Worm (Caenorhabditis elegans): ENCODE data around the gene tag-131.

The tag-131 gene

DNA sequence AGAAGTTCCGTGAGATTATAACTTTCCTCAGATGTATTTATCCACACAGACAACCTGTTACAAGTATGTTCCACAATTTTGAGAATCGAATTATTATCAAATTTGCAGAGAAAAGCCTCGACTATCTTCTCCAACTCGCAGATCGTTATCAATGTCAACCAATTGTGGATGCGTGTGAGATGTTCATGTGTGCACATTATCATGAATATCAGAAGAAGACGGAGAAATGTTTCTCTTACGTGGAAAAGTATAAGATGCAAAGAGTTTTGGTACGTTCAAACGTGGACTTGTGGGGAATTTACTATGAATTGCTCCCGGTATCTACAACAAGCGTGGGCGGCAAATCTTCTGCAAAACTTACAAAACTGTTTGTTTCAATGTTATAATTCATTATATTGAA, 46.4 kb upstream of the tag-131 start:
- TF ChIP-seq egl-27 (tag; optimal IDR thresholded peaks at IDR 0.05) (no peak), ceh-9 (tag; optimal IDR thresholded peaks at IDR 0.05) (no peak), mml-1 (tag; optimal IDR thresholded peaks at IDR 0.05) (no peak), nhr-11 (tag; optimal IDR thresholded peaks at IDR 0.05) (no peak), ztf-4 (tag; optimal IDR thresholded peaks at IDR 0.05) (no peak), R02D3.7 (tag; optimal IDR thresholded peaks at IDR 0.05) (no peak), nhr-23 (tag; optimal IDR thresholded peaks at IDR 0.05) (no peak), elt-2 (tag; optimal IDR thresholded peaks at IDR 0.05) (no peak), ceh-82 (tag; optimal IDR thresholded peaks at IDR 0.05) (no peak)

DNA sequence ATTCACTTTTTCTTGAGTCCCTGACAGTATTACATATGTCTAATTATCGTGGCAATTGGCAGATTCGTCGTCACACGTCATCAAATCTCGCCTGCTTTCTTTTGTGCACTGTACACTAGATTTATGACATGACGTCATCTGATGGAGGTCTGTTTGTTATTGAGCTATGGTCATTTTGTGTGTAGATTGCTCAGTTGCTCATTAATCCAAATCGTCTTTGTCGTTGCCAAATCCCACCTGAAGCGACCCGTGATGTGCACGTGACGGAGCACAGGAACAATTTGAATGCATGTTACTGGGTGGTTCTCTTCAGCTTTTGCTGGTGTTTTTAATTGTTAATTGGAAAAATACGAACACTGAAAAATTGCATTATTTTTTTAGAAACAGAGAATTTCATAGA, 44.6 kb upstream of the tag-131 start:
- peak; percentile 43 for TF ChIP-seq mml-1 (tag; optimal IDR thresholded peaks at IDR 0.05)
- no peak for TF ChIP-seq jun-1 (tag; optimal IDR thresholded peaks at IDR 0.05)
- TF ChIP-seq nhr-77 (tag; optimal IDR thresholded peaks at IDR 0.05): no peak
- no peak for TF ChIP-seq aly-2 (tag; optimal IDR thresholded peaks at IDR 0.05)
- TF ChIP-seq sea-2 (GFP tag; optimal IDR thresholded peaks at IDR 0.05): no peak
- TF ChIP-seq ceh-16 (tag; optimal IDR thresholded peaks at IDR 0.05): no peak
- no peak for TF ChIP-seq nhr-28 (tag; optimal IDR thresholded peaks at IDR 0.05)

DNA sequence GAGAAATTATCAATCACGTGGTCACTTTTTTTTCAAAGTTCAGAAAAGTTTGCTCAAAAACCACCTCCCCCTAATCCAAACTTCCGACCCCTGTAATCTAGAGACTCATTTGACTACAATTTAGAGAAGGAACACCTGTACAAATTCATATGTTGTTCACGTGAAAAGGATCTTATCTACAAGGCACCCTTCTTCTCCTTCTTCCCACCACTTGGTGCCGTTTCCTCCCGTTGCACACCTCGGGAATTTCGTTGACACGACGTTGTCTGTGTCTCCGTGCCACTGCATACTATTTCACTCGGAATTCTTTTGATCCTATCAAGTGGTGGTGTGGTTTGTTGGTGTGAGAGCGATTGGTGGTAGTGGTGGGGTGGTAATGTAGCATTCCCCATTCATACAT, 43.0 kb upstream of the tag-131 start:
- TF ChIP-seq mml-1 (tag; optimal IDR thresholded peaks at IDR 0.05) (peak; percentile 27), snpc-4 (tag; optimal IDR thresholded peaks at IDR 0.05) (no peak), lsy-12 (tag; optimal IDR thresholded peaks at IDR 0.05) (no peak), aly-2 (tag; optimal IDR thresholded peaks at IDR 0.05) (no peak)

DNA sequence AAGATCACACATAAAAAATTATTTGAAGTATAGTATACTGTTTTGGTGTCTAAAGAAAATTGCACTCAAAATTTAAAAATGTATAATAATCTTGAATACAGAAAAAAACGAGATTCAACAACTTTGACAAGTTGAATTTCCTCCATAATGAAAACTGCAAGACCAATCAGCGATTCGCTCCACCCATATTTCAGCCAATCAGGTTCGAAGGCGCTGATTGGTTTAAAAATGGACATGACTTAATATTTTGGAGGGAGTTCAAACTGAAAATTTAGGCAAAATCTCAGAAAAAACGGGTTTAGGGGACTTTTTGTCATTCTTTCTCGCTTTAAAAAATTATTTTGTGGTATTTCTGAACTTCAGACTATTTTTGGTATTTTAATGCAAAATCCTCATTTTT, 41.8 kb upstream of the tag-131 start:
- TF ChIP-seq aly-2 (tag; optimal IDR thresholded peaks at IDR 0.05) (no peak), lin-15B (tag; optimal IDR thresholded peaks at IDR 0.05) (peak; percentile 17), nfya-1 (tag; optimal IDR thresholded peaks at IDR 0.05; ENCODE audit: insufficient read depth) (peak; percentile 98)

DNA sequence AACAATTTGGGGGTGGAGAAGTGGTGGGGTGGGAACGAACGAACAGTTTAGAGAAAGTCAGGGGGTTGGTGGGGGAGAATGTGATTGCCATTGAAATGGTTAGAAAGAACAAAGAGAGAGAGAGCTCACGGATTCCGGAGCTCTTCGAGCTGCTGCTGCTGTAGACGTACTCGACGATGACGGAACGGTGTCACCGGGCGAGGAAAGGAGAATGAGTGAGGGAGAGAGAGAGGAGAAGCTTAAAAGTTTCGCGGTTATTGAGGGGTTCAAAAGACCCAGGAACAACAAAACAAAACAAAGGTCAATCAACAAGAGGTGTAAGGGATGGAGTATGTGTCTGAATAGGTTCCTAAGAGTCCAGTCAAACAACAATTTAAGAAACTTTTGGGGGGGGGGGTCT, 41.2 kb upstream of the tag-131 start:
- TF ChIP-seq zag-1 (tag; optimal IDR thresholded peaks at IDR 0.05) (no peak), aly-2 (tag; optimal IDR thresholded peaks at IDR 0.05) (no peak), egl-27 (tag; optimal IDR thresholded peaks at IDR 0.05) (no peak), nhr-237 (tag; optimal IDR thresholded peaks at IDR 0.05) (no peak), jun-1 (tag; optimal IDR thresholded peaks at IDR 0.05) (no peak), fkh-2 (tag; optimal IDR thresholded peaks at IDR 0.05) (no peak), nhr-67 (tag; optimal IDR thresholded peaks at IDR 0.05) (no peak), fos-1 (tag; optimal IDR thresholded peaks at IDR 0.05) (no peak), nhr-28 (tag; optimal IDR thresholded peaks at IDR 0.05) (no peak), daf-12 (tag; optimal IDR thresholded peaks at IDR 0.05) (no peak), nhr-25 (tag; optimal IDR thresholded peaks at IDR 0.05) (no peak), nhr-11 (tag; optimal IDR thresholded peaks at IDR 0.05) (no peak), ceh-82 (tag; optimal IDR thresholded peaks at IDR 0.05) (no peak), R02D3.7 (tag; optimal IDR thresholded peaks at IDR 0.05) (no peak), mdl-1 (tag; optimal IDR thresholded peaks at IDR 0.05) (no peak), elt-1 (tag; optimal IDR thresholded peaks at IDR 0.05) (no peak), lin-39 (tag; optimal IDR thresholded peaks at IDR 0.05) (no peak)

DNA sequence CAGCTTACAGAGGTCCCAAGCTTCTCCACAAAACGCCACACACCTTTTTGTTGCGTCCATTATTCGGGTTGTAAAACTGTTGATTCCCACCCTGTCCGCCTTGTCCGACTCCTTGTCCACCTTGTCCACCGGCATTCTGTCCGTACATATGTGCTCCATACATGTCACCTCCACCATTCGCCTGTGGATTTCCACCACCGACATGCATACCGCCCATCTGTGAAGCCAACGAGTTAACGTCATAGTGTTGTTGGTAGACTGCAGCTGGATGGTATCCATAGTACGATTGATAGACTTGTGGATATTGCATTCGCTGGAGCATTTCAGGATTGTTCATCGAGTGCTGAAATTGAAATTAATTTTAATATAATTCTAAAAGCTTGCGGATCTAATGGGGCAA, 39.7 kb upstream of the tag-131 start:
- TF ChIP-seq nhr-77 (tag; optimal IDR thresholded peaks at IDR 0.05) (no peak), R02D3.7 (tag; optimal IDR thresholded peaks at IDR 0.05) (no peak), ceh-16 (tag; optimal IDR thresholded peaks at IDR 0.05) (no peak), mml-1 (tag; optimal IDR thresholded peaks at IDR 0.05) (no peak), ceh-28 (tag; optimal IDR thresholded peaks at IDR 0.05) (no peak), nhr-11 (tag; optimal IDR thresholded peaks at IDR 0.05) (no peak), unc-62 (GFP tag; optimal IDR thresholded peaks at IDR 0.05) (no peak), ceh-9 (tag; optimal IDR thresholded peaks at IDR 0.05) (no peak), mdl-1 (tag; optimal IDR thresholded peaks at IDR 0.05) (no peak), pha-4 (tag; optimal IDR thresholded peaks at IDR 0.05) (no peak), elt-1 (tag; optimal IDR thresholded peaks at IDR 0.05) (no peak), ama-1 (optimal IDR thresholded peaks at IDR 0.05) (no peak), nfya-1 (tag; optimal IDR thresholded peaks at IDR 0.05; ENCODE audit: insufficient read depth) (no peak), daf-12 (tag; optimal IDR thresholded peaks at IDR 0.05) (no peak), eor-1 (tag; optimal IDR thresholded peaks at IDR 0.05) (no peak), ztf-4 (tag; optimal IDR thresholded peaks at IDR 0.05) (no peak)

Data from whole organism, L3 larva.